Worm (Caenorhabditis elegans) whole organism, L1 larva: Measurements from ENCODE around the gene dnc-4.

ENCODE experiments used
- elt-2 ChIP-seq: sonication (generic microtip); optimal IDR thresholded peaks from 2 replicates; lab custom pipeline; 2016; ENCODE audit warnings: missing genetic modification characterization, mild to moderate bottlenecking, inconsistent platforms, missing compliant biosample characterization, missing genetic modification reagents
- mab-9 ChIP-seq: fragments of 200-800 bp; sonication (Bioruptor generic); IDR thresholded peaks from 2 replicates; pipeline ENCODE4 v1.3.6; 2022; ENCODE audit warnings: missing genetic modification reagents, missing genetic modification characterization, missing compliant biosample characterization
- nhr-76 ChIP-seq: sonication (generic microtip); optimal IDR thresholded peaks from 2 replicates; lab custom pipeline; 2017; ENCODE audit warnings: missing biosample characterization, missing genetic modification characterization
- nhr-77 ChIP-seq: fragments of 150-350 bp; optimal IDR thresholded peaks from 2 replicates; lab custom pipeline; 2014; ENCODE audit warnings: missing biosample characterization, missing genetic modification characterization
- snpc-4 ChIP-seq: fragments of 150-350 bp; optimal IDR thresholded peaks from 2 replicates; lab custom pipeline; 2014; ENCODE audit warnings: missing biosample characterization, missing genetic modification characterization
- tbx-2 ChIP-seq: sonication (generic microtip); optimal IDR thresholded peaks from 2 replicates; lab custom pipeline; 2016; ENCODE audit warnings: missing genetic modification characterization, missing compliant biosample characterization
- xbp-1 ChIP-seq: sonication (generic microtip); optimal IDR thresholded peaks from 2 replicates; lab custom pipeline; 2016; ENCODE audit warnings: missing genetic modification characterization, missing compliant biosample characterization

DNA sequence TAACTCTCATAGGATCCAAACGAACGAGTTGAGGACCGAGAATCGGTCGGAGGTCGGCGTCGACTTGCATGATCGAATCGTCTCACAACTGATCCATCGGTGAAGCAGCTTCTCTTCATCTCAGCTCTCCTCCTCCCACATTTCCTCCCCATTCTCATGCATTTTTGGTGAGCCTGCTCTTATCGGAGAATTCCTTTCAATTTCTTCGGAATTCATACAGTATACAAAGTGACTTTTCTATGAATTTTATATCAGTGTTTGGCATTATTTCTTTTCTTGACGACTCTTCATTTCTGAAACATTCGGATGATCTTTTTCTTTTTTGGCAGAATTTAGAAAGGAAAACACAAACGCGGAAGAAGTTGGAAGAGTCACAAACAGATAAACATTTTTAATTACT, 32.5 kb downstream of the dnc-4 start, which contains the start of gene mec-17:
- TF ChIP-seq elt-2 (no peak), xbp-1 (tag; lab: Kevin White, UChicago) (no peak), nhr-77 (tag; lab: Kevin White, UChicago) (no peak), mab-9 (no peak), snpc-4 (tag; lab: Kevin White, UChicago) (no peak), tbx-2 (tag; lab: Kevin White, UChicago) (no peak), nhr-76 (tag; lab: Kevin White, UChicago) (no peak)
